Fruit fly (Drosophila melanogaster): Measurements from ENCODE around the gene CSN1b.

DNA sequence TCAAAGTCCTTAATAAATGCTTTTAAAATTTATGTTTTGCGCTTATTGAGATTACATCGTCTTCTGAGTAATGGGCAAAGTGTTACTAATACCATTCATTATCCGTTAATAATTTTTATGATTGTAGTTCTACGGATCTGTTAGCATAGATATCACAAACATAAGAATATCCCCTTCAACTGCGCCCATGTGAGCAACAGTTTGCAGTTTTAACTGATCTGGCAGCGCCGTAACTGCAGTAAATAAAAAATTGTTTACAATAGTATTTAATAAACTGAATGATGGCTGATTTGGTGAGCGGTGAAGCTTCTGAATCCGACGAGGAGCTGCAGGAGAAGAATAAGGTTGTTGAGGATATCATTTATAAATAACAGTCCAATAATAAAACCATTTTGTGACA lies 34.7 kb downstream of the CSN1b start, which contains the start of gene Blos3:
- TF ChIP-seq CG15710 (tag; optimal IDR thresholded peaks at IDR 0.05): peak; percentile 24
- TF ChIP-seq Pif1B (GFP tag; optimal IDR thresholded peaks at IDR 0.05): no peak
- TF ChIP-seq D1 (tag; optimal IDR thresholded peaks at IDR 0.05): no peak
- TF ChIP-seq CG17806 (tag; optimal IDR thresholded peaks at IDR 0.05): peak; percentile 32
- TF ChIP-seq CG32121 (GFP tag; IDR thresholded peaks at IDR 0.05): peak; percentile 63
- TF ChIP-seq fd96Ca (GFP tag; IDR thresholded peaks at IDR 0.05): peak; percentile 65; the same call in 2 of the 3 replicates
- TF ChIP-seq CG34367 (tag; optimal IDR thresholded peaks at IDR 0.05): no peak
- no peak for TF ChIP-seq EcR (GFP tag; optimal IDR thresholded peaks at IDR 0.05)
- no peak for TF ChIP-seq gl (tag; optimal IDR thresholded peaks at IDR 0.05)
- TF ChIP-seq CG10348 (GFP tag; IDR thresholded peaks at IDR 0.05): no peak

Measured in whole organism, pupa.